Fruit fly (Drosophila melanogaster): ENCODE measurements around the gene Rab11.
A peak's percentile ranks its signal among the peaks of the same experiment; 100 is the strongest.

Rab11 gene

dm6 chr3R:21065010-21065695, 46.1 kb upstream of the Rab11 start, which contains the start of gene AnxB9 (continued):
- TF ChIP-seq Bdp1 (GFP tag; optimal IDR thresholded peaks at IDR 0.05) (no peak), klu (GFP tag; IDR thresholded peaks at IDR 0.05) (no peak), sima (GFP tag; optimal IDR thresholded peaks at IDR 0.05) (no peak), CG17359 (tag; optimal IDR thresholded peaks at IDR 0.05) (peak; percentile 40), CG13624 (GFP tag; optimal IDR thresholded peaks at IDR 0.05) (peak; percentile 78), Pdp1 (GFP tag; optimal IDR thresholded peaks at IDR 0.05) (peak in 1 of 2 experiments; percentile 43), Deaf1 (tag; optimal IDR thresholded peaks at IDR 0.05) (peak; percentile 30), ken (GFP tag; IDR thresholded peaks at IDR 0.05) (0 out of 3 replicates have a peak, but pooled peaks have one; percentile 52), HLH54F (GFP tag; optimal IDR thresholded peaks at IDR 0.05) (no peak), CG6765 (GFP tag; optimal IDR thresholded peaks at IDR 0.05) (peak; percentile 65), Kr (GFP tag; optimal IDR thresholded peaks at IDR 0.05) (no peak), gro (GFP tag; optimal IDR thresholded peaks at IDR 0.05) (peak; percentile 71), gcm (GFP tag; optimal IDR thresholded peaks at IDR 0.05) (no peak), CG17612 (GFP tag; IDR thresholded peaks at IDR 0.05) (no peak), jigr1 (GFP tag; IDR thresholded peaks at IDR 0.05) (no peak), CG10979 (tag; optimal IDR thresholded peaks at IDR 0.05) (no peak), z (GFP tag; IDR thresholded peaks at IDR 0.05) (no peak), run (tag; optimal IDR thresholded peaks at IDR 0.05) (peak; percentile 47), CG42726 (GFP tag; IDR thresholded peaks at IDR 0.05; ENCODE audit: partially characterized antibody) (peak; percentile 77; the same call in 1 of the 2 replicates), Sox102F (GFP tag; optimal IDR thresholded peaks at IDR 0.05) (no peak), CG4820 (GFP tag; optimal IDR thresholded peaks at IDR 0.05) (no peak), odd (GFP tag; optimal IDR thresholded peaks at IDR 0.05) (peak; percentile 57), Dll (GFP tag; IDR thresholded peaks at IDR 0.05; ENCODE audit: partially characterized antibody) (peak; percentile 50; the same call in 1 of the 4 replicates), aop (GFP tag; IDR thresholded peaks at IDR 0.05) (no peak), hbn (GFP tag; IDR thresholded peaks at IDR 0.05; ENCODE audit: partially characterized antibody) (no peak; the same call in 1 of the 2 replicates), YL-1 (GFP tag; optimal IDR thresholded peaks at IDR 0.05) (no peak), nmo (GFP tag; optimal IDR thresholded peaks at IDR 0.05) (no peak), Neu2 (GFP tag; optimal IDR thresholded peaks at IDR 0.05; ENCODE audit: borderline replicate concordance) (no peak), Scr (GFP tag; IDR thresholded peaks at IDR 0.05; ENCODE audit: partially characterized antibody) (peak; percentile 67), dmrt99B (tag; optimal IDR thresholded peaks at IDR 0.05) (peak; percentile 7), Sry-β (GFP tag; optimal IDR thresholded peaks at IDR 0.05) (no peak), disco-r (GFP tag; optimal IDR thresholded peaks at IDR 0.05) (no peak), B-H2 (GFP tag; optimal IDR thresholded peaks at IDR 0.05) (peak; percentile 34), mirr (GFP tag; optimal IDR thresholded peaks at IDR 0.05) (peak; percentile 40), CG8089 (GFP tag; optimal IDR thresholded peaks at IDR 0.05) (no peak), CG15011 (GFP tag; optimal IDR thresholded peaks at IDR 0.05) (no peak), CG15601 (tag; optimal IDR thresholded peaks at IDR 0.05) (peak; percentile 8), Vsx1 (GFP tag; optimal IDR thresholded peaks at IDR 0.05) (peak; percentile 19), CG31365 (tag; optimal IDR thresholded peaks at IDR 0.05) (peak; percentile 55), Doc3 (GFP tag; IDR thresholded peaks at IDR 0.05; ENCODE audit: partially characterized antibody) (no peak; the same call in 1 of the 3 replicates), fru (optimal IDR thresholded peaks at IDR 0.05) (no peak), kah (GFP tag; optimal IDR thresholded peaks at IDR 0.05) (no peak), row (GFP tag; IDR thresholded peaks at IDR 0.05) (peak; percentile 42; the same call in 2 of the 3 replicates), bigmax (GFP tag; optimal IDR thresholded peaks at IDR 0.05) (peak; percentile 43), Xrp1 (GFP tag; IDR thresholded peaks at IDR 0.05) (peak; percentile 16; the same call in 1 of the 2 replicates), ro (GFP tag; IDR thresholded peaks at IDR 0.05) (no peak), gsb-n (tag; optimal IDR thresholded peaks at IDR 0.05) (no peak), br (optimal IDR thresholded peaks at IDR 0.05) (no peak), CG3995 (GFP tag; optimal IDR thresholded peaks at IDR 0.05) (no peak), Antp (GFP tag; optimal IDR thresholded peaks at IDR 0.05) (peak; percentile 21)

Data from whole organism, embryonic.